Worm (Caenorhabditis elegans): ENCODE results near the gene R144.12.

- no peak for TF ChIP-seq ama-1 (optimal IDR thresholded peaks at IDR 0.05)
- TF ChIP-seq ceh-36 (tag; optimal IDR thresholded peaks at IDR 0.05), result no peak
- TF ChIP-seq pes-1 (GFP tag; IDR thresholded peaks at IDR 0.05), result no peak
- no peak for TF ChIP-seq tbx-37 (GFP tag; conservative IDR thresholded peaks at IDR 0.05)
- no peak for TF ChIP-seq tbx-11 (GFP tag; IDR thresholded peaks at IDR 0.05)
- TF ChIP-seq B0310.2 (tag; optimal IDR thresholded peaks at IDR 0.05), result no peak
- TF ChIP-seq hmg-4 (GFP tag; optimal IDR thresholded peaks at IDR 0.05), result no peak
- no peak for TF ChIP-seq flt-1 (GFP tag; IDR thresholded peaks at IDR 0.05)
- TF ChIP-seq aly-1 (tag; optimal IDR thresholded peaks at IDR 0.05), result no peak
- TF ChIP-seq tra-4 (tag; optimal IDR thresholded peaks at IDR 0.05), result no peak
These were observed 3.9 kb upstream of the R144.12 start for ce11 chrIII:5010723-5011122.
